Worm (Caenorhabditis elegans) whole organism, L1 larva: ENCODE measurements around the gene epic-3.

ENCODE experiments used
- F16B12.6 ChIP-seq: fragments of 150-350 bp; optimal IDR thresholded peaks from 2 replicates; lab custom pipeline; 2014; ENCODE audit warnings: missing biosample characterization, missing genetic modification characterization
- lir-3 ChIP-seq: sonication (generic microtip); optimal IDR thresholded peaks from 2 replicates; lab custom pipeline; 2016; ENCODE audit warnings: mild to moderate bottlenecking, missing genetic modification characterization, moderate library complexity, missing compliant biosample characterization; ENCODE audit not compliant: poor library complexity
- tbx-2 ChIP-seq: sonication (generic microtip); optimal IDR thresholded peaks from 2 replicates; lab custom pipeline; 2016; ENCODE audit warnings: missing genetic modification characterization, missing compliant biosample characterization
- unc-62 ChIP-seq: fragments of 150-350 bp; optimal IDR thresholded peaks from 2 replicates; lab custom pipeline; 2014; ENCODE audit warnings: missing biosample characterization, missing genetic modification reagents, missing genetic modification characterization

DNA sequence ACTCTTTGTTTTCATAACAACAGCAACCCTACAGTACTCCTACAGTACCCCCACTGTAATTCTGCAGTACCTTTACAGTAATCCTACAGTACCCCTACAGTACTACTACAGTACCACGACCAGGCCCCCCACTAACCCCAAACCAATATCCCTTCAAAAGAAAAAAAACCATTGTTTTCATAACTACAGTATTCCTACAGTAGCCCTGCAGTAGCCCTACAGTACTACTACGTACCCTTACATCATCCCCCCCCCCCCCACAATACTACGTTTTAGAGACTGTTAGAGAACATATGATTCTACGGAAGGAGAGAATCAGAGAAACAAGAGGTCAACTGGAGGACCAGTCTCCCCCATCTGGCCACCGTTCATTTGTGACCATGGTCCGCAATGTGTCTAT is 29.3 kb upstream of the epic-3 start, which contains the start of gene Y41D4A.3:
- TF ChIP-seq unc-62 (GFP tag; lab: Kevin White, UChicago) (no peak), lir-3 (tag; lab: Kevin White, UChicago) (no peak), F16B12.6 (tag; lab: Kevin White, UChicago) (no peak), tbx-2 (tag; lab: Kevin White, UChicago) (no peak)
